Worm (Caenorhabditis elegans): Measurements from ENCODE around the gene bud-13.

The bud-13 gene

ce11 chrIII:8955536-8955935 lies 12.0 kb downstream of the bud-13 start:
- TF ChIP-seq ztf-11 (tag; optimal IDR thresholded peaks at IDR 0.05) (no peak), ztf-4 (tag; optimal IDR thresholded peaks at IDR 0.05) (no peak)

ce11 chrIII:8949147-8949546 lies 18.4 kb downstream of the bud-13 start:
- no peak for TF ChIP-seq ceh-16 (tag; optimal IDR thresholded peaks at IDR 0.05)
- TF ChIP-seq ztf-11 (tag; optimal IDR thresholded peaks at IDR 0.05): no peak
- no peak for TF ChIP-seq ama-1 (optimal IDR thresholded peaks at IDR 0.05)
- TF ChIP-seq snpc-4 (tag; optimal IDR thresholded peaks at IDR 0.05): no peak
- TF ChIP-seq C34F6.9 (tag; optimal IDR thresholded peaks at IDR 0.05): no peak
- no peak for TF ChIP-seq fos-1 (tag; optimal IDR thresholded peaks at IDR 0.05)
- no peak for TF ChIP-seq ztf-4 (tag; optimal IDR thresholded peaks at IDR 0.05)
- TF ChIP-seq elt-3 (tag; optimal IDR thresholded peaks at IDR 0.05): no peak
- TF ChIP-seq skn-1 (tag; optimal IDR thresholded peaks at IDR 0.05): no peak
- TF ChIP-seq nhr-129 (tag; optimal IDR thresholded peaks at IDR 0.05): no peak
- no peak for TF ChIP-seq dmd-4 (tag; optimal IDR thresholded peaks at IDR 0.05)
- no peak for TF ChIP-seq lin-11 (tag; optimal IDR thresholded peaks at IDR 0.05)
- no peak for TF ChIP-seq lin-39 (tag; optimal IDR thresholded peaks at IDR 0.05)
- TF ChIP-seq nhr-6 (tag; optimal IDR thresholded peaks at IDR 0.05): no peak
- no peak for TF ChIP-seq nhr-21 (tag; optimal IDR thresholded peaks at IDR 0.05)
- no peak for TF ChIP-seq lsy-2 (tag; optimal IDR thresholded peaks at IDR 0.05)
- TF ChIP-seq nhr-11 (tag; optimal IDR thresholded peaks at IDR 0.05): no peak

- TF ChIP-seq mbf-1 (tag; optimal IDR thresholded peaks at IDR 0.05) (no peak), skn-1 (tag; optimal IDR thresholded peaks at IDR 0.05) (no peak), snpc-4 (tag; optimal IDR thresholded peaks at IDR 0.05) (no peak), F13H6.1 (tag; optimal IDR thresholded peaks at IDR 0.05) (no peak), elt-1 (tag; optimal IDR thresholded peaks at IDR 0.05) (no peak), C34F6.9 (tag; optimal IDR thresholded peaks at IDR 0.05) (no peak), ama-1 (optimal IDR thresholded peaks at IDR 0.05) (no peak)
These were observed 21.2 kb downstream of the bud-13 start for ce11 chrIII:8946285-8946684.

ce11 chrIII:8944357-8944756 lies 23.2 kb downstream of the bud-13 start, which contains the start of gene dhrr-1:
TSS of gene dhrr-1 (plus strand) at chrIII:8944657.
- TF ChIP-seq mbf-1 (tag; optimal IDR thresholded peaks at IDR 0.05) (no peak), mab-5 (tag; optimal IDR thresholded peaks at IDR 0.05) (no peak), sma-9 (GFP tag; optimal IDR thresholded peaks at IDR 0.05) (no peak), sma-9 (tag; optimal IDR thresholded peaks at IDR 0.05) (no peak), ztf-11 (tag; optimal IDR thresholded peaks at IDR 0.05) (no peak), egl-27 (tag; optimal IDR thresholded peaks at IDR 0.05) (no peak)

ce11 chrIII:8937571-8937970 lies 30.0 kb downstream of the bud-13 start:
- no peak for TF ChIP-seq snpc-4 (tag; optimal IDR thresholded peaks at IDR 0.05)
- no peak for TF ChIP-seq nhr-10 (tag; optimal IDR thresholded peaks at IDR 0.05)
- TF ChIP-seq lin-13 (GFP tag; optimal IDR thresholded peaks at IDR 0.05): peak; percentile 66
- no peak for TF ChIP-seq skn-1 (tag; optimal IDR thresholded peaks at IDR 0.05)
- TF ChIP-seq fos-1 (tag; optimal IDR thresholded peaks at IDR 0.05): peak; percentile 88
- TF ChIP-seq F13H6.1 (tag; optimal IDR thresholded peaks at IDR 0.05): peak; percentile 60
- TF ChIP-seq sma-9 (GFP tag; optimal IDR thresholded peaks at IDR 0.05): peak; percentile 83
- TF ChIP-seq sma-9 (tag; optimal IDR thresholded peaks at IDR 0.05): no peak
- TF ChIP-seq mdl-1 (tag; optimal IDR thresholded peaks at IDR 0.05): peak in 1 of 2 experiments; percentile 17
- TF ChIP-seq sem-4 (tag; optimal IDR thresholded peaks at IDR 0.05): peak; percentile 40
- peak; percentile 68 for TF ChIP-seq sma-3 (GFP tag; optimal IDR thresholded peaks at IDR 0.05)
- peak; percentile 80 for TF ChIP-seq gmeb-1 (tag; optimal IDR thresholded peaks at IDR 0.05)
- TF ChIP-seq crh-2 (tag; optimal IDR thresholded peaks at IDR 0.05): peak; percentile 55
- TF ChIP-seq lin-11 (tag; optimal IDR thresholded peaks at IDR 0.05): peak; percentile 79
- peak; percentile 57 for TF ChIP-seq unc-55 (GFP tag; optimal IDR thresholded peaks at IDR 0.05)
- no peak for TF ChIP-seq ZK546.5 (tag; optimal IDR thresholded peaks at IDR 0.05)
- peak; percentile 45 for TF ChIP-seq Y55F3AM.14 (GFP tag; optimal IDR thresholded peaks at IDR 0.05)
- TF ChIP-seq egl-27 (tag; optimal IDR thresholded peaks at IDR 0.05): peak; percentile 29
- peak; percentile 25 for TF ChIP-seq zag-1 (tag; optimal IDR thresholded peaks at IDR 0.05)
- peak; percentile 85 for TF ChIP-seq nhr-129 (tag; optimal IDR thresholded peaks at IDR 0.05)
- peak; percentile 63 to 70 for TF ChIP-seq lsy-2 (tag; optimal IDR thresholded peaks at IDR 0.05)
- peak; percentile 81 for TF ChIP-seq C34F6.9 (tag; optimal IDR thresholded peaks at IDR 0.05)
- TF ChIP-seq nhr-21 (tag; optimal IDR thresholded peaks at IDR 0.05): peak; percentile 63
- TF ChIP-seq mbf-1 (tag; optimal IDR thresholded peaks at IDR 0.05): no peak

Data from whole organism, L2 larva.